Worm (Caenorhabditis elegans): ENCODE measurements around the gene srh-119.

ce11 chrV:16992383-16992782 is 20.1 kb downstream of the srh-119 start:
- TF ChIP-seq ref-1 (GFP tag; conservative IDR thresholded peaks at IDR 0.05) (no peak), flt-1 (GFP tag; IDR thresholded peaks at IDR 0.05) (no peak), med-1 (GFP tag; optimal IDR thresholded peaks at IDR 0.05; ENCODE audit: insufficient read depth) (no peak), cog-1 (tag; optimal IDR thresholded peaks at IDR 0.05) (no peak), ztf-29 (GFP tag; IDR thresholded peaks at IDR 0.05) (no peak), klf-2 (GFP tag; conservative IDR thresholded peaks at IDR 0.05) (no peak), tab-1 (GFP tag; IDR thresholded peaks at IDR 0.05) (no peak), ztf-23 (GFP tag; IDR thresholded peaks at IDR 0.05) (no peak), T22C8.4 (GFP tag; IDR thresholded peaks at IDR 0.05) (no peak)

Data from whole organism, midembryonic.